Worm (Caenorhabditis elegans): Measurements from ENCODE around the gene F38A6.4.

ce11 chrV:20793761-20794160, 18.6 kb upstream of the F38A6.4 start:
- TF ChIP-seq tag-97 (GFP tag; IDR thresholded peaks at IDR 0.05), result no peak
- no peak for TF ChIP-seq saeg-2 (GFP tag; IDR thresholded peaks at IDR 0.05)
- no peak for TF ChIP-seq duxl-1 (tag; optimal IDR thresholded peaks at IDR 0.05; ENCODE audit: poor library complexity)
- no peak for TF ChIP-seq lin-15B (tag; optimal IDR thresholded peaks at IDR 0.05)
- TF ChIP-seq unc-39 (tag; optimal IDR thresholded peaks at IDR 0.05), result no peak
- no peak for TF ChIP-seq ama-1 (optimal IDR thresholded peaks at IDR 0.05)
- TF ChIP-seq snpc-4 (tag; optimal IDR thresholded peaks at IDR 0.05), result no peak
- peak; percentile 59 for TF ChIP-seq nhr-11 (tag; optimal IDR thresholded peaks at IDR 0.05)
- TF ChIP-seq nhr-237 (tag; optimal IDR thresholded peaks at IDR 0.05), result no peak
- peak; percentile 10 for TF ChIP-seq nhr-77 (tag; optimal IDR thresholded peaks at IDR 0.05)
- TF ChIP-seq tra-1 (GFP tag; IDR thresholded peaks at IDR 0.05), result no peak
- TF ChIP-seq mep-1 (tag; optimal IDR thresholded peaks at IDR 0.05), result no peak
- TF ChIP-seq egl-27 (tag; optimal IDR thresholded peaks at IDR 0.05), result no peak
